Worm (Caenorhabditis elegans) whole organism, L3 larva: Measurements from ENCODE around the gene srx-28.

Experiments
- R02D3.7 ChIP-seq: fragments of 150-350 bp; optimal IDR thresholded peaks from 2 replicates; lab custom pipeline; 2014; ENCODE audit warnings: missing biosample characterization, missing genetic modification characterization
- ZK546.5 ChIP-seq: sonication (generic microtip); optimal IDR thresholded peaks from 2 replicates; lab custom pipeline; 2017; ENCODE audit warnings: missing biosample characterization, missing genetic modification characterization
- aly-2 ChIP-seq: fragments of 150-350 bp; optimal IDR thresholded peaks from 2 replicates; lab custom pipeline; 2014; ENCODE audit warnings: missing biosample characterization, missing genetic modification characterization
- ama-1 ChIP-seq: fragments of 150-350 bp; optimal IDR thresholded peaks from 2 replicates; lab custom pipeline; 2018
- ceh-16 ChIP-seq: sonication (generic microtip); optimal IDR thresholded peaks from 2 replicates; lab custom pipeline; 2017; ENCODE audit warnings: missing biosample characterization, missing genetic modification characterization
- ceh-28 ChIP-seq: fragments of 150-350 bp; optimal IDR thresholded peaks from 2 replicates; lab custom pipeline; 2014; ENCODE audit warnings: missing biosample characterization, missing genetic modification reagents, missing genetic modification characterization
- ceh-82 ChIP-seq: fragments of 150-350 bp; optimal IDR thresholded peaks from 2 replicates; lab custom pipeline; 2014; ENCODE audit warnings: missing biosample characterization, missing genetic modification characterization
- ceh-9 ChIP-seq: sonication (generic microtip); optimal IDR thresholded peaks from 2 replicates; lab custom pipeline; 2018; ENCODE audit warnings: missing biosample characterization, missing genetic modification characterization
- egl-5 ChIP-seq: fragments of 150-350 bp; optimal IDR thresholded peaks from 2 replicates; lab custom pipeline; 2017; ENCODE audit warnings: missing biosample characterization, missing genetic modification reagents, missing genetic modification characterization, inconsistent platforms
- elt-1 ChIP-seq: fragments of 150-350 bp; optimal IDR thresholded peaks from 2 replicates; lab custom pipeline; 2014; ENCODE audit warnings: missing biosample characterization, missing genetic modification characterization
- elt-2 ChIP-seq: sonication (generic microtip); optimal IDR thresholded peaks from 2 replicates; lab custom pipeline; 2016; ENCODE audit warnings: missing genetic modification reagents, mild to moderate bottlenecking, missing genetic modification characterization, missing compliant biosample characterization
- elt-3 ChIP-seq, 3 experiments: fragments of 150-350 bp in 1 of 3; sonication (generic microtip) in 2 of 3; optimal IDR thresholded peaks; 2 replicates in 2 of 3; 4 replicates in 1 of 3; lab custom pipeline; 2014 to 2017; ENCODE audit warnings: missing biosample characterization in 3 of 3, missing genetic modification characterization in 3 of 3
- eor-1 ChIP-seq, 2 experiments: fragments of 150-350 bp; optimal IDR thresholded peaks; 2 replicates each; lab custom pipeline; 2014 to 2018; ENCODE audit warnings: missing biosample characterization in 2 of 2, missing genetic modification characterization in 2 of 2
- fkh-10 ChIP-seq: sonication (generic microtip); optimal IDR thresholded peaks from 2 replicates; lab custom pipeline; 2017; ENCODE audit warnings: missing biosample characterization, missing genetic modification reagents, missing genetic modification characterization
- fos-1 ChIP-seq: fragments of 150-350 bp; optimal IDR thresholded peaks from 2 replicates; lab custom pipeline; 2014; ENCODE audit warnings: missing biosample characterization, missing genetic modification characterization
- hmg-11 ChIP-seq: sonication (generic microtip); optimal IDR thresholded peaks from 2 replicates; lab custom pipeline; 2016; ENCODE audit warnings: missing genetic modification characterization, missing compliant biosample characterization
- jun-1 ChIP-seq: fragments of 150-350 bp; optimal IDR thresholded peaks from 2 replicates; lab custom pipeline; 2014; ENCODE audit warnings: missing biosample characterization, missing genetic modification reagents, missing genetic modification characterization
- lin-15B ChIP-seq: fragments of 150-350 bp; optimal IDR thresholded peaks from 2 replicates; lab custom pipeline; 2014; ENCODE audit warnings: missing biosample characterization, missing genetic modification characterization
- lin-39 ChIP-seq: fragments of 150-350 bp; optimal IDR thresholded peaks from 2 replicates; lab custom pipeline; 2018; ENCODE audit warnings: missing biosample characterization, missing genetic modification reagents, missing genetic modification characterization
- lsy-12 ChIP-seq: sonication (generic microtip); optimal IDR thresholded peaks from 2 replicates; lab custom pipeline; 2016; ENCODE audit warnings: mild to moderate bottlenecking, missing genetic modification characterization, missing compliant biosample characterization
- mdl-1 ChIP-seq: fragments of 150-350 bp; optimal IDR thresholded peaks from 2 replicates; lab custom pipeline; 2014; ENCODE audit warnings: missing biosample characterization, missing genetic modification characterization
- mml-1 ChIP-seq: fragments of 150-350 bp; sonication (generic microtip); optimal IDR thresholded peaks from 3 replicates; lab custom pipeline; 2014; ENCODE audit warnings: missing biosample characterization, missing genetic modification characterization
- nhr-11 ChIP-seq: fragments of 150-350 bp; optimal IDR thresholded peaks from 2 replicates; lab custom pipeline; 2014; ENCODE audit warnings: missing biosample characterization, missing genetic modification characterization
- nhr-12 ChIP-seq: fragments of 150-350 bp; optimal IDR thresholded peaks from 2 replicates; lab custom pipeline; 2014; ENCODE audit warnings: missing biosample characterization, missing genetic modification characterization
- nhr-23 ChIP-seq: fragments of 150-350 bp; optimal IDR thresholded peaks from 2 replicates; lab custom pipeline; 2014; ENCODE audit warnings: missing biosample characterization, missing genetic modification reagents, missing genetic modification characterization
- nhr-237 ChIP-seq: fragments of 150-350 bp; optimal IDR thresholded peaks from 2 replicates; lab custom pipeline; 2014; ENCODE audit warnings: missing biosample characterization, missing genetic modification characterization
- nhr-25 ChIP-seq: sonication (generic microtip); optimal IDR thresholded peaks from 2 replicates; lab custom pipeline; 2017; ENCODE audit warnings: missing biosample characterization, missing genetic modification characterization
- nhr-28 ChIP-seq: fragments of 150-350 bp; optimal IDR thresholded peaks from 2 replicates; lab custom pipeline; 2014; ENCODE audit warnings: missing biosample characterization, missing genetic modification characterization
- nhr-67 ChIP-seq: fragments of 150-350 bp; optimal IDR thresholded peaks from 2 replicates; lab custom pipeline; 2014; ENCODE audit warnings: missing biosample characterization, missing genetic modification characterization
- nhr-77 ChIP-seq: fragments of 150-350 bp; optimal IDR thresholded peaks from 2 replicates; lab custom pipeline; 2014; ENCODE audit warnings: missing biosample characterization, missing genetic modification characterization
- pha-4 ChIP-seq: fragments of 150-350 bp; optimal IDR thresholded peaks from 2 replicates; lab custom pipeline; 2014; ENCODE audit warnings: missing biosample characterization, missing genetic modification reagents, missing genetic modification characterization
- pqm-1 ChIP-seq: fragments of 150-350 bp; optimal IDR thresholded peaks from 2 replicates; lab custom pipeline; 2017; ENCODE audit warnings: missing biosample characterization, missing genetic modification characterization, inconsistent platforms
- sea-2 ChIP-seq: fragments of 150-350 bp; sonication (generic microtip); optimal IDR thresholded peaks from 4 replicates; lab custom pipeline; 2014; ENCODE audit warnings: missing biosample characterization, missing genetic modification reagents, missing genetic modification characterization
- skn-1 ChIP-seq: fragments of 150-350 bp; optimal IDR thresholded peaks from 2 replicates; lab custom pipeline; 2014; ENCODE audit warnings: missing biosample characterization, missing genetic modification characterization
- snpc-4 ChIP-seq: fragments of 150-350 bp; optimal IDR thresholded peaks from 2 replicates; lab custom pipeline; 2014; ENCODE audit warnings: missing biosample characterization, missing genetic modification characterization
- unc-39 ChIP-seq: sonication (generic microtip); optimal IDR thresholded peaks from 4 replicates; lab custom pipeline; 2017; ENCODE audit warnings: missing biosample characterization, missing genetic modification characterization
- unc-62 ChIP-seq: fragments of 150-350 bp; sonication (generic microtip); optimal IDR thresholded peaks from 4 replicates; lab custom pipeline; 2014; ENCODE audit warnings: missing biosample characterization, missing genetic modification reagents, missing genetic modification characterization
- ztf-11 ChIP-seq: fragments of 150-350 bp; optimal IDR thresholded peaks from 2 replicates; lab custom pipeline; 2014; ENCODE audit warnings: missing biosample characterization, missing genetic modification characterization
- ztf-4 ChIP-seq: fragments of 150-350 bp; optimal IDR thresholded peaks from 2 replicates; lab custom pipeline; 2014; ENCODE audit warnings: missing biosample characterization, missing genetic modification characterization

Gene srx-28

ce11 chrV:2730784-2731480 is 26.1 kb downstream of the srx-28 start, which contains the start of gene dod-3:
Gene dod-3, minus strand, starts transcription at chrV:2731098.
- TF ChIP-seq fos-1 (tag; lab: Kevin White, UChicago) (no peak), fkh-10 (GFP tag; lab: Kevin White, UChicago) (no peak), elt-1 (no peak), pqm-1 (tag; lab: Kevin White, UChicago) (peak; percentile 67), elt-2 (peak; percentile 95), unc-62 (GFP tag; lab: Kevin White, UChicago) (no peak), nhr-237 (tag; lab: Kevin White, UChicago) (no peak), egl-5 (tag; lab: Kevin White, UChicago) (no peak), nhr-23 (tag; lab: Kevin White, UChicago) (no peak), ceh-82 (tag; lab: Kevin White, UChicago) (no peak), lin-39 (tag; lab: Kevin White, UChicago) (no peak), snpc-4 (no peak), nhr-11 (no peak), eor-1 (tag; optimal IDR thresholded peaks at IDR 0.05; lab: Kevin White, UChicago) (no peak), mml-1 (tag; lab: Kevin White, UChicago) (no peak), ceh-28 (tag; lab: Kevin White, UChicago) (no peak), aly-2 (tag; lab: Kevin White, UChicago) (no peak), R02D3.7 (tag; lab: Kevin White, UChicago) (no peak), skn-1 (no peak), nhr-25 (no peak), ama-1 (lab: Kevin White, UChicago) (peak; percentile 70), ceh-9 (tag; lab: Kevin White, UChicago) (no peak), jun-1 (tag; lab: Kevin White, UChicago) (no peak), mdl-1 (no peak)

DNA sequence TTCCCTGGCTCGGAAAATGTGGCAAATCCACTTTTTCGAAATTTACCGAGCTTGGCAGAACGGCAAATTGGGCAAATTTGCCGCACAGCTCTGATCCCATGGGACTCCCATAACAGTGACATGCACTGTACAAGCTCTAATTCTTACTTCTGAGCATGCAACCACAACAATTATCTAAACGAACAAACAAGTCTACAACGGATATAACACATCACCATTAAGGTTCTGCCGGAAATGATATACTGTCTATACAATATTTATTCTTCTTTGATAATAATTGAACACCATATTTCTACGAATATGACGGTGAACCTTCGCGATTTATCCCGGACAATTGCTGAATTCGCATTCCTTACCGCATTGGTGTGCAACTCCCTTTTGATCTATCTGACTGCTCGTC is 28.8 kb downstream of the srx-28 start, which contains the start of gene str-33:
TSS of gene str-33 (plus strand) at position 301 of the 400 bp plus-strand sequence.
- TF ChIP-seq R02D3.7 (tag; lab: Kevin White, UChicago) (no peak), pha-4 (tag; lab: Kevin White, UChicago) (no peak), fos-1 (tag; lab: Kevin White, UChicago) (no peak), ceh-9 (tag; lab: Kevin White, UChicago) (no peak), lsy-12 (tag; lab: Kevin White, UChicago) (no peak), ceh-82 (tag; lab: Kevin White, UChicago) (no peak)

- no peak for TF ChIP-seq ceh-16
- no peak for TF ChIP-seq skn-1
- no peak for TF ChIP-seq unc-62 (GFP tag; lab: Kevin White, UChicago)
- no peak for TF ChIP-seq mml-1 (tag; lab: Kevin White, UChicago)
- no peak for TF ChIP-seq nhr-77 (tag; lab: Kevin White, UChicago)
- TF ChIP-seq lin-15B = no peak
- TF ChIP-seq lin-39 (tag; lab: Kevin White, UChicago) = no peak
- no peak for TF ChIP-seq nhr-23 (tag; lab: Kevin White, UChicago)
- TF ChIP-seq ztf-4 (tag; lab: Kevin White, UChicago) = no peak
- TF ChIP-seq ztf-11 = no peak
- TF ChIP-seq R02D3.7 (tag; lab: Kevin White, UChicago) = no peak
These were observed 30.0 kb downstream of the srx-28 start, which contains the start of gene str-13 for ce11 chrV:2727101-2727500. Gene str-13, minus strand, starts transcription at chrV:2727201.

DNA sequence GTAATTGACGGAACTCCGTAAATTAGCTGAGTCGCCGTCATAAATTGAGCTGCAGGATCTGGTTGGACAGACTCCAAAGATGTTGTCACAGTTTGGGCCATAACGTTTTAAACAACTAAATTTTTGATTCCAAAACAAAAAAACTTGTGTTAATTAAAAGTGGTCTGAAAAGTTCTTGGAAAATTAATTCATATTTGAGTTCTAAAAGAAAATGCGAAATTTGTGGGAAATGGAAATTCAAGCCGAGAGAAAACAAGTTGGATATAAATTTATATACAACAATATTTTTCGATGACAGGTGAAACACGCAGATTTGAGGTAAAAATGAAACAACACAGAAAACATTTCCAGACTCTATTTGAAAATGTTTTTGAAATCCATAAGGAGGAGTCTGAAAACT is 31.9 kb downstream of the srx-28 start, which contains the start of gene srg-59:
TSS of gene srg-59 (minus strand) at position 101 of the 400 bp plus-strand sequence.
- TF ChIP-seq elt-2 (no peak), ztf-11 (no peak), sea-2 (GFP tag; lab: Kevin White, UChicago) (no peak), R02D3.7 (tag; lab: Kevin White, UChicago) (no peak), nhr-25 (no peak), lin-15B (no peak), ceh-28 (tag; lab: Kevin White, UChicago) (no peak), ama-1 (lab: Kevin White, UChicago) (no peak), nhr-67 (no peak), elt-3 (tag; optimal IDR thresholded peaks at IDR 0.05; lab: Kevin White, UChicago) (no peak), egl-5 (tag; lab: Kevin White, UChicago) (no peak), ZK546.5 (no peak), lin-39 (tag; lab: Kevin White, UChicago) (no peak), fos-1 (tag; lab: Kevin White, UChicago) (no peak), nhr-28 (tag; lab: Kevin White, UChicago) (no peak), nhr-12 (no peak), hmg-11 (no peak), unc-39 (tag; lab: Kevin White, UChicago) (no peak)
